Fruit fly (Drosophila melanogaster) whole organism, embryonic: Measurements from ENCODE around the gene osp.

Experiments
- B-H1 ChIP-seq: fragments of 200-800 bp; sonication (Bioruptor generic); IDR thresholded peaks from 3 replicates; pipeline ENCODE4 v1.3.6; 2022; ENCODE audit warnings: missing biosample characterization, missing genetic modification characterization
- BtbVII ChIP-seq: fragments of 200-800 bp; sonication (Bioruptor generic); optimal IDR thresholded peaks from 3 replicates; lab custom pipeline; 2017; ENCODE audit warnings: missing biosample characterization, mild to moderate bottlenecking, missing genetic modification characterization
- C15 ChIP-seq: fragments of 200-800 bp; sonication (Bioruptor generic); IDR thresholded peaks from 3 replicates; pipeline ENCODE4 v1.3.6; 2022; ENCODE audit warnings: missing biosample characterization, missing genetic modification characterization
- CG10209 ChIP-seq: fragments of 200-800 bp; sonication (Bioruptor generic); optimal IDR thresholded peaks from 3 replicates; lab custom pipeline; 2017; ENCODE audit warnings: missing biosample characterization, mild to moderate bottlenecking, missing genetic modification characterization, missing genetic modification reagents
- CG11560 ChIP-seq: fragments of 200-800 bp; sonication (Bioruptor generic); IDR thresholded peaks from 3 replicates; pipeline ENCODE4 v1.3.6; 2022; ENCODE audit warnings: missing biosample characterization, missing genetic modification characterization
- CG11696 ChIP-seq: fragments of 200-800 bp; sonication (Bioruptor generic); IDR thresholded peaks from 2 replicates; pipeline ENCODE4 v1.3.6; 2022; ENCODE audit warnings: missing biosample characterization, missing genetic modification characterization
- CG12104 ChIP-seq: fragments of 200-800 bp; sonication (Bioruptor generic); optimal IDR thresholded peaks from 3 replicates; lab custom pipeline; 2016; ENCODE audit warnings: missing biosample characterization, missing genetic modification characterization
- CG12769 ChIP-seq: fragments of 200-800 bp; sonication (Bioruptor generic); optimal IDR thresholded peaks from 2 replicates; lab custom pipeline; 2019; ENCODE audit warnings: missing biosample characterization, mild to moderate bottlenecking, missing genetic modification characterization, moderate library complexity
- CG12942 ChIP-seq: fragments of 200-800 bp; sonication (Bioruptor generic); optimal IDR thresholded peaks from 3 replicates; lab custom pipeline; 2016; ENCODE audit warnings: missing biosample characterization, missing genetic modification characterization
- CG14667 ChIP-seq: fragments of 200-800 bp; sonication (Bioruptor generic); IDR thresholded peaks from 2 replicates; pipeline ENCODE4 v1.3.6; 2022; ENCODE audit warnings: missing biosample characterization, missing genetic modification characterization
- CG16863 ChIP-seq: fragments of 200-800 bp; sonication (Bioruptor generic); optimal IDR thresholded peaks from 3 replicates; lab custom pipeline; 2016; ENCODE audit warnings: missing biosample characterization, missing genetic modification characterization
- CG17359 ChIP-seq: fragments of 200-800 bp; sonication (Bioruptor generic); optimal IDR thresholded peaks from 3 replicates; lab custom pipeline; 2018; ENCODE audit warnings: missing biosample characterization, mild to moderate bottlenecking, missing genetic modification characterization, moderate library complexity
- CG17829 ChIP-seq: fragments of 200-800 bp; optimal IDR thresholded peaks from 2 replicates; lab custom pipeline; 2019; ENCODE audit warnings: missing biosample characterization, mild to moderate bottlenecking, missing genetic modification characterization, moderate library complexity
- CG1832 ChIP-seq: fragments of 200-800 bp; sonication (Bioruptor generic); optimal IDR thresholded peaks from 2 replicates; lab custom pipeline; 2017; ENCODE audit warnings: missing biosample characterization, mild to moderate bottlenecking, missing genetic modification characterization, inconsistent platforms
- CG18599 ChIP-seq: fragments of 200-800 bp; sonication (Bioruptor generic); optimal IDR thresholded peaks from 3 replicates; lab custom pipeline; 2017; ENCODE audit warnings: missing biosample characterization, missing genetic modification characterization, mild to moderate bottlenecking, moderate library complexity, missing genetic modification reagents
- CG33557 ChIP-seq: fragments of 200-800 bp; sonication (Bioruptor generic); optimal IDR thresholded peaks from 2 replicates; lab custom pipeline; 2019; ENCODE audit warnings: missing biosample characterization, mild to moderate bottlenecking, missing genetic modification characterization, moderate library complexity
- CG3838 ChIP-seq: fragments of 200-800 bp; sonication (Bioruptor generic); optimal IDR thresholded peaks from 3 replicates; lab custom pipeline; 2016; ENCODE audit warnings: missing biosample characterization, missing genetic modification characterization
- CG4617 ChIP-seq: fragments of 200-800 bp; sonication (Bioruptor generic); optimal IDR thresholded peaks from 3 replicates; lab custom pipeline; 2016; ENCODE audit warnings: missing biosample characterization, missing genetic modification characterization, borderline replicate concordance
- CG5245 ChIP-seq: fragments of 200-800 bp; sonication (Bioruptor generic); optimal IDR thresholded peaks from 3 replicates; lab custom pipeline; 2016; ENCODE audit warnings: missing biosample characterization, missing genetic modification characterization
- CG9437 ChIP-seq: fragments of 200-800 bp; sonication (Bioruptor generic); optimal IDR thresholded peaks from 2 replicates; lab custom pipeline; 2018; ENCODE audit warnings: missing biosample characterization, mild to moderate bottlenecking, missing genetic modification characterization
- CG9727 ChIP-seq: fragments of 200-800 bp; sonication (Bioruptor generic); optimal IDR thresholded peaks from 3 replicates; lab custom pipeline; 2017; ENCODE audit warnings: missing biosample characterization, mild to moderate bottlenecking, missing genetic modification characterization
- D ChIP-seq, 2 experiments: fragments of 200-800 bp in 1 of 2; fragments of >200 bp in 1 of 2; sonication (Bioruptor generic) in 1 of 2; optimal IDR thresholded peaks; 2 replicates in 1 of 2; 3 replicates in 1 of 2; lab custom pipeline; 2017; ENCODE audit warnings: mild to moderate bottlenecking in 1 of 2, missing biosample characterization in 1 of 2, missing genetic modification characterization in 1 of 2, missing genetic modification reagents in 1 of 2
- Dek ChIP-seq: fragments of 200-800 bp; sonication (Bioruptor generic); optimal IDR thresholded peaks from 3 replicates; lab custom pipeline; 2019; ENCODE audit warnings: missing biosample characterization, mild to moderate bottlenecking, missing genetic modification characterization, moderate library complexity
- Dip3 ChIP-seq: fragments of 200-800 bp; sonication (Bioruptor generic); optimal IDR thresholded peaks from 3 replicates; lab custom pipeline; 2016; ENCODE audit warnings: missing biosample characterization, missing genetic modification characterization
- Dp ChIP-seq: fragments of 200-800 bp; sonication (Bioruptor generic); optimal IDR thresholded peaks from 2 replicates; lab custom pipeline; 2018; ENCODE audit warnings: missing biosample characterization, mild to moderate bottlenecking, missing genetic modification characterization, moderate library complexity
- Hmx ChIP-seq: fragments of 200-800 bp; sonication (Bioruptor generic); optimal IDR thresholded peaks from 2 replicates; lab custom pipeline; 2016; ENCODE audit warnings: missing biosample characterization, missing genetic modification characterization
- Lim3 ChIP-seq: fragments of 200-800 bp; sonication (Bioruptor generic); IDR thresholded peaks from 2 replicates; pipeline ENCODE4 v1.3.6; 2022; ENCODE audit warnings: missing biosample characterization, missing genetic modification characterization
- Stat92E ChIP-seq, 3 experiments: fragments of >200 bp in 2 of 3; fragments of 200-800 bp in 1 of 3; sonication (Bioruptor generic) in 1 of 3; optimal IDR thresholded peaks; 2 replicates each; lab custom pipeline; 2017 to 2019; ENCODE audit warnings: missing biosample characterization in 3 of 3, missing genetic modification characterization in 3 of 3, mild to moderate bottlenecking in 1 of 3, moderate library complexity in 1 of 3
- abd-A ChIP-seq: fragments of 200-800 bp; sonication (Bioruptor generic); optimal IDR thresholded peaks from 3 replicates; lab custom pipeline; 2019; ENCODE audit warnings: missing biosample characterization, mild to moderate bottlenecking, missing genetic modification characterization, moderate library complexity
- corto ChIP-seq: fragments of 200-800 bp; sonication (Bioruptor generic); optimal IDR thresholded peaks from 2 replicates; lab custom pipeline; 2016; ENCODE audit warnings: missing biosample characterization, mild to moderate bottlenecking, missing genetic modification characterization, moderate library complexity
- croc ChIP-seq: fragments of 200-800 bp; sonication (Bioruptor generic); conservative IDR thresholded peaks from 3 replicates; pipeline ENCODE4 v1.3.6; 2022; ENCODE audit warnings: missing biosample characterization, missing genetic modification characterization
- crp ChIP-seq, 2 experiments: fragments of 200-800 bp; sonication (Bioruptor generic); optimal IDR thresholded peaks; 2 replicates in 1 of 2; 3 replicates in 1 of 2; lab custom pipeline; 2017; ENCODE audit warnings: missing biosample characterization in 2 of 2, missing genetic modification characterization in 2 of 2, mild to moderate bottlenecking in 1 of 2, moderate library complexity in 1 of 2
- danr ChIP-seq: fragments of 200-800 bp; sonication (Bioruptor generic); IDR thresholded peaks from 2 replicates; pipeline ENCODE4 v1.3.6; 2022; ENCODE audit warnings: missing biosample characterization, missing genetic modification characterization
- fru ChIP-seq: fragments of >200 bp; optimal IDR thresholded peaks from 2 replicates; lab custom pipeline; 2017
- gro ChIP-seq: fragments of 200-800 bp; sonication (Bioruptor generic); optimal IDR thresholded peaks from 2 replicates; lab custom pipeline; 2016; ENCODE audit warnings: missing biosample characterization, missing genetic modification characterization
- hb ChIP-seq: fragments of 200-800 bp; sonication (Bioruptor generic); IDR thresholded peaks from 3 replicates; pipeline ENCODE4 v1.3.6; 2022; ENCODE audit warnings: missing biosample characterization, missing genetic modification characterization; ENCODE audit not compliant: partially characterized antibody
- hkb ChIP-seq, 2 experiments: fragments of 200-800 bp in 1 of 2; fragments of >200 bp in 1 of 2; sonication (Bioruptor generic) in 1 of 2; IDR thresholded peaks in 1 of 2; optimal IDR thresholded peaks in 1 of 2; 2 replicates each; pipeline versions ENCODE4 v1.3.6 to Lab custom; 2017 to 2022; ENCODE audit warnings: missing biosample characterization in 1 of 2, missing genetic modification characterization in 1 of 2
- mam ChIP-seq: fragments of 200-800 bp; sonication (Bioruptor generic); optimal IDR thresholded peaks from 3 replicates; lab custom pipeline; 2016; ENCODE audit warnings: missing biosample characterization, missing genetic modification characterization
- oc ChIP-seq: fragments of 200-800 bp; sonication (Bioruptor generic); optimal IDR thresholded peaks from 2 replicates; lab custom pipeline; 2018; ENCODE audit warnings: missing biosample characterization, mild to moderate bottlenecking, missing genetic modification characterization, moderate library complexity
- onecut ChIP-seq: fragments of 200-800 bp; sonication (Bioruptor generic); IDR thresholded peaks from 2 replicates; pipeline ENCODE4 v1.3.6; 2022; ENCODE audit warnings: missing biosample characterization, missing genetic modification characterization
- pum ChIP-seq: fragments of 200-800 bp; sonication (Bioruptor generic); optimal IDR thresholded peaks from 2 replicates; lab custom pipeline; 2016; ENCODE audit warnings: missing biosample characterization, missing genetic modification characterization
- ro ChIP-seq: fragments of 200-800 bp; sonication (Bioruptor generic); IDR thresholded peaks from 2 replicates; pipeline ENCODE4 v1.3.6; 2022; ENCODE audit warnings: missing biosample characterization, missing genetic modification characterization
- sens ChIP-seq: fragments of 200-800 bp; sonication (Bioruptor generic); peaks from one replicate; lab custom pipeline; 2016; ENCODE audit warnings: missing biosample characterization, missing genetic modification characterization
- shn ChIP-seq: fragments of 200-800 bp; sonication (Bioruptor generic); optimal IDR thresholded peaks from 3 replicates; lab custom pipeline; 2016; ENCODE audit warnings: missing biosample characterization, missing genetic modification characterization
- slp2 ChIP-seq: fragments of 200-800 bp; sonication (Bioruptor generic); optimal IDR thresholded peaks from 2 replicates; lab custom pipeline; 2016; ENCODE audit warnings: missing biosample characterization, missing genetic modification characterization
- tap ChIP-seq: fragments of 200-800 bp; optimal IDR thresholded peaks from 3 replicates; lab custom pipeline; 2019; ENCODE audit warnings: missing biosample characterization, mild to moderate bottlenecking, missing genetic modification characterization, moderate library complexity
- toy ChIP-seq: fragments of 200-800 bp; sonication (Bioruptor generic); IDR thresholded peaks from 2 replicates; pipeline ENCODE4 v1.3.6; 2022; ENCODE audit warnings: missing biosample characterization, missing genetic modification characterization
- wdn ChIP-seq: fragments of 200-800 bp; sonication (Bioruptor generic); IDR thresholded peaks from 2 replicates; pipeline ENCODE4 v1.3.6; 2022; ENCODE audit warnings: missing biosample characterization, missing genetic modification characterization
- zen2 ChIP-seq: fragments of 200-800 bp; sonication (Bioruptor generic); IDR thresholded peaks from 3 replicates; pipeline ENCODE4 v1.3.6; 2022; ENCODE audit warnings: missing biosample characterization, missing genetic modification characterization; ENCODE audit not compliant: partially characterized antibody

Gene osp

DNA sequence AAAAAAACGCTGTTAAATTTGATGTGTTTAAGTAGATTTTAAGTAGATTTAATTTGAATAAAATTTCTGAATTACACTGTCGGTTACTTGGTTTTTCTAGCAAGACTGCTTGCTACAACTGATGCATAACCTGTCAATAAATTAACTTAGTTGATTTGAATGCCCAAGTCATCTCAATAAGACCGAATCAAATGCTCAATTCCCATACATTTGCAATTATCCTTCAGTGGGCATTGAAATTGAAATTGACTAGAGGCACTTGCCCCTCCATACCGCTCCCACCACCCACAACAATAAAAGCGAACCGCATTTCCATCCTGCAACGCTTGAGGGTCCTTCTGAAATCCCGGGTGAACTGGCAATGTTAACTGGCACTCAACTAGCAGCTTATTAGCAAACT lies 125.5 kb downstream of the osp start, which contains the start of gene CG3473:
Gene CG3473 (minus strand): TSS at position 101 of the 400 bp plus-strand sequence.
- TF ChIP-seq CG16863 (GFP tag; lab: Kevin White, UChicago) = no peak
- TF ChIP-seq danr (GFP tag; lab: Robert Waterston, UW) = no peak
- TF ChIP-seq Hmx (GFP tag; lab: Kevin White, UChicago) = no peak
- peak; percentile 36 for TF ChIP-seq sens
- no peak for TF ChIP-seq croc (GFP tag; lab: Robert Waterston, UW)
- no peak for TF ChIP-seq oc (tag; lab: Kevin White, UChicago)

DNA sequence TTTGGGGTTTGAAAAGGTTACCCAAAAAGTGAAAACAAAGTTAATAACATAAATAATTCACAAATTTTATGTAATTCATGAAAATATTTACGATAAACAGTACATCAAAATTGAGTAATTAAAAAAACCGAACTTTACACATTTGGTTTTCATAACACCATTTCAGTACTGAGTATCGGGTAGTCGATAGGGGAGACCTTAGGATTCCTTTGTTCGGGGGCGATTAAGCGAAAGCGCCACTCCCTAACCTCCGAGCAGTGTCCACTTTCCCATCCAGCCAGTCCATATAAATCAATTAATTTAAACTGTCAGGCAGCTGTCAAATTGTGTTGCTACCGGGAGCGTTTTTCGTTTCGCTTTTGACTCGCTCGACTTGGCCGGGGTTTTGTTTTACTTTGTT lies 126.8 kb downstream of the osp start:
- no peak for TF ChIP-seq CG3838 (GFP tag; lab: Kevin White, UChicago)
- no peak for TF ChIP-seq slp2 (GFP tag; lab: Kevin White, UChicago)
- TF ChIP-seq B-H1 (GFP tag; lab: Robert Waterston, UW) = no peak
- TF ChIP-seq CG17359 (tag; lab: Kevin White, UChicago) = peak; percentile 50
- TF ChIP-seq CG18599 (GFP tag; lab: Kevin White, UChicago) = peak; percentile 12
- TF ChIP-seq hkb (optimal IDR thresholded peaks at IDR 0.05; lab: Kevin White, UChicago) = no peak
- no peak for TF ChIP-seq hkb (GFP tag; IDR thresholded peaks at IDR 0.05; lab: Robert Waterston, UW)
- TF ChIP-seq CG14667 = no peak
- peak; percentile 71 for TF ChIP-seq CG9727 (GFP tag; lab: Kevin White, UChicago)
- TF ChIP-seq onecut (GFP tag; lab: Robert Waterston, UW) = 0 out of 2 replicates have a peak, but pooled peaks have one; percentile 5
- no peak for TF ChIP-seq CG9437
- TF ChIP-seq BtbVII (GFP tag; lab: Kevin White, UChicago) = no peak
- TF ChIP-seq tap (tag; lab: Kevin White, UChicago) = no peak
- TF ChIP-seq CG11696 (GFP tag; lab: Robert Waterston, UW) = peak; percentile 40; the same call in 1 of the 2 replicates
- TF ChIP-seq ro (GFP tag; lab: Robert Waterston, UW) = no peak
- no peak for TF ChIP-seq Dek (tag; lab: Kevin White, UChicago)
- TF ChIP-seq crp (GFP tag; optimal IDR thresholded peaks at IDR 0.05; lab: Kevin White, UChicago) = no peak
- peak; percentile 67 for TF ChIP-seq CG17829 (tag; lab: Kevin White, UChicago)
- no peak for TF ChIP-seq gro
- TF ChIP-seq CG1832 (GFP tag; lab: Kevin White, UChicago) = no peak
- TF ChIP-seq CG5245 (GFP tag; lab: Kevin White, UChicago) = peak; percentile 33
- TF ChIP-seq zen2 = no peak
- TF ChIP-seq D (optimal IDR thresholded peaks at IDR 0.05; lab: Kevin White, UChicago) = peak; percentile 31
- TF ChIP-seq D (GFP tag; optimal IDR thresholded peaks at IDR 0.05; lab: Kevin White, UChicago) = peak; percentile 74
- no peak for TF ChIP-seq wdn (GFP tag; lab: Robert Waterston, UW)
- peak; percentile 18 for TF ChIP-seq CG12104 (GFP tag; lab: Kevin White, UChicago)
- no peak for TF ChIP-seq CG12942
- no peak for TF ChIP-seq Stat92E (GFP tag; optimal IDR thresholded peaks at IDR 0.05; lab: Kevin White, UChicago)
- no peak for TF ChIP-seq Lim3 (GFP tag; lab: Robert Waterston, UW)
- TF ChIP-seq fru = no peak
- no peak for TF ChIP-seq CG33557 (GFP tag; lab: Kevin White, UChicago)
- TF ChIP-seq hb (GFP tag; lab: Robert Waterston, UW) = no peak
- no peak for TF ChIP-seq Dip3 (GFP tag; lab: Kevin White, UChicago)
- TF ChIP-seq toy (GFP tag; lab: Robert Waterston, UW) = no peak
- TF ChIP-seq abd-A (tag; lab: Kevin White, UChicago) = no peak
- no peak for TF ChIP-seq C15
- peak; percentile 12 for TF ChIP-seq pum (GFP tag; lab: Kevin White, UChicago)
- no peak for TF ChIP-seq CG11560 (tag; lab: Robert Waterston, UW)
- TF ChIP-seq mam (GFP tag; lab: Kevin White, UChicago) = no peak
- no peak for TF ChIP-seq CG12769 (tag; lab: Kevin White, UChicago)
- no peak for TF ChIP-seq shn (GFP tag; lab: Kevin White, UChicago)
- TF ChIP-seq CG4617 = no peak
- peak; percentile 41 for TF ChIP-seq CG10209 (GFP tag; lab: Kevin White, UChicago)
- no peak for TF ChIP-seq Dp (GFP tag; lab: Kevin White, UChicago)
- TF ChIP-seq corto (GFP tag; lab: Kevin White, UChicago) = no peak
